Fruit fly (Drosophila melanogaster): Measurements from ENCODE around the gene CG32269.

DNA sequence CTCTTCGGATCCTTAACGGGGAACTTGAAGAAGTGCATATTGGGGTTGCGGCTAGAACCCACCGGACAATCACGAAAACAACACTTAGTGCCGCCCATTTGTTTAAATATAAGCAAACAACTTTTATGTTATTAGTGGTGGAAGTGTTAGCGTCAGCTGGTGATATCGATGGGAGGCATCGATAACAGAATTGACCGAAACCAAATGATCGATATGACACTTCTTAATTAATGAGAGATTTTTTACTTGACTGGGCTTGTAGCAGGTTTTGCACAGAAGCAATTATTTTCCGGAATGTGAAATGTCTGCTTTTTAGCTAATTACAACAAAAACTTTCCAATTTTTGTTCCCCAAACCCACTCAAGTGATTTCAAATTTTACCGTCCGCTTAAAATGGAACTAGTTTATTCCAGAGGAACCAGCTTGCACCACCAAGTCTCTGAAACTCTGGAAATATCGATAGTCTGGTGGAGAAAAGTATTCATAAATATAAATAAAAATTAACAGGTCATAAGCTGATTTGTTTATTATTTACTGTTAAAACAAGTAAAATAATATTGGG is 16.4 kb downstream of the CG32269 start, which contains the start of gene CG14965:
- TF ChIP-seq CG10348 (GFP tag; IDR thresholded peaks at IDR 0.05) (no peak), CG4496 (GFP tag; IDR thresholded peaks at IDR 0.05) (no peak), CG34367 (tag; optimal IDR thresholded peaks at IDR 0.05) (no peak), CG8301 (tag; optimal IDR thresholded peaks at IDR 0.05) (no peak), Pif1A (GFP tag; optimal IDR thresholded peaks at IDR 0.05) (no peak), CG12605 (GFP tag; IDR thresholded peaks at IDR 0.05) (no peak), Ets98B (GFP tag; IDR thresholded peaks at IDR 0.05) (no peak), CG8159 (tag; optimal IDR thresholded peaks at IDR 0.05) (no peak), CG13204 (GFP tag; optimal IDR thresholded peaks at IDR 0.05) (no peak), CG17806 (tag; optimal IDR thresholded peaks at IDR 0.05) (no peak), EcR (GFP tag; optimal IDR thresholded peaks at IDR 0.05) (no peak), CG32121 (GFP tag; IDR thresholded peaks at IDR 0.05) (no peak), fd96Ca (GFP tag; IDR thresholded peaks at IDR 0.05) (no peak), CG14655 (GFP tag; optimal IDR thresholded peaks at IDR 0.05) (no peak)
